Worm (Caenorhabditis elegans): ENCODE measurements around the gene Y7A5A.8.

Y7A5A.8 gene

ce11 chrX:15841086-15841622, 18.9 kb downstream of the Y7A5A.8 start, which contains the start of gene serp-1.1 (continued):
- TF ChIP-seq arid-1 (GFP tag; conservative IDR thresholded peaks at IDR 0.05): peak; percentile 96
- TF ChIP-seq tag-97 (GFP tag; IDR thresholded peaks at IDR 0.05): no peak
- TF ChIP-seq spr-1 (tag; optimal IDR thresholded peaks at IDR 0.05): peak; percentile 97
- TF ChIP-seq nhr-111 (GFP tag; optimal IDR thresholded peaks at IDR 0.05): no peak
- peak; percentile 90 for TF ChIP-seq fos-1 (tag; optimal IDR thresholded peaks at IDR 0.05)
- peak; percentile 98 for TF ChIP-seq nhr-28 (tag; optimal IDR thresholded peaks at IDR 0.05)
- TF ChIP-seq pqm-1 (tag; optimal IDR thresholded peaks at IDR 0.05): peak; percentile 91
- TF ChIP-seq ctbp-1 (GFP tag; IDR thresholded peaks at IDR 0.05): peak; percentile 98
- TF ChIP-seq dpl-1 (GFP tag; optimal IDR thresholded peaks at IDR 0.05): peak; percentile 85
- no peak for TF ChIP-seq daf-12 (tag; optimal IDR thresholded peaks at IDR 0.05)
- peak; percentile 85 for TF ChIP-seq egl-27 (tag; optimal IDR thresholded peaks at IDR 0.05)
- TF ChIP-seq lin-29 (GFP tag; IDR thresholded peaks at IDR 0.05): peak; percentile 95
- peak; percentile 100 for TF ChIP-seq hlh-11 (tag; optimal IDR thresholded peaks at IDR 0.05)
- TF ChIP-seq ama-1 (optimal IDR thresholded peaks at IDR 0.05): peak; percentile 30
- no peak; a peak in 1 of 4 replicates for TF ChIP-seq madf-5 (GFP tag; IDR thresholded peaks at IDR 0.05)
- no peak for TF ChIP-seq cey-2 (tag; optimal IDR thresholded peaks at IDR 0.05; ENCODE audit: borderline replicate concordance, insufficient read depth)
- peak; percentile 56 for TF ChIP-seq attf-4 (tag; optimal IDR thresholded peaks at IDR 0.05)
- TF ChIP-seq lsy-2 (tag; optimal IDR thresholded peaks at IDR 0.05): peak; percentile 100
- TF ChIP-seq nhr-77 (tag; optimal IDR thresholded peaks at IDR 0.05): peak; percentile 98
- peak; percentile 91 for TF ChIP-seq php-3 (GFP tag; IDR thresholded peaks at IDR 0.05)
- peak; percentile 96 for TF ChIP-seq fkh-10 (GFP tag; optimal IDR thresholded peaks at IDR 0.05)
- peak; percentile 100 for TF ChIP-seq dmd-6 (GFP tag; IDR thresholded peaks at IDR 0.05)
- peak; percentile 99 for TF ChIP-seq ceh-20 (GFP tag; IDR thresholded peaks at IDR 0.05)
- TF ChIP-seq R02D3.7 (tag; optimal IDR thresholded peaks at IDR 0.05): no peak
- TF ChIP-seq F49E8.2 (tag; optimal IDR thresholded peaks at IDR 0.05; ENCODE audit: borderline replicate concordance): no peak
- TF ChIP-seq lin-15B (tag; optimal IDR thresholded peaks at IDR 0.05): peak; percentile 64
- TF ChIP-seq ceh-32 (tag; optimal IDR thresholded peaks at IDR 0.05; ENCODE audit: poor library complexity): peak; percentile 82
- TF ChIP-seq mep-1 (tag; optimal IDR thresholded peaks at IDR 0.05): peak; percentile 99
- TF ChIP-seq T20F7.1 (GFP tag; optimal IDR thresholded peaks at IDR 0.05): peak; percentile 95
- TF ChIP-seq aly-2 (tag; optimal IDR thresholded peaks at IDR 0.05): no peak
- TF ChIP-seq snpc-1.2 (GFP tag; IDR thresholded peaks at IDR 0.05): peak; percentile 70; the same call in 1 of the 2 replicates
- TF ChIP-seq sdz-12 (GFP tag; optimal IDR thresholded peaks at IDR 0.05): peak; percentile 20
- TF ChIP-seq F10B5.3 (tag; optimal IDR thresholded peaks at IDR 0.05): peak; percentile 92
- TF ChIP-seq unc-130 (GFP tag; optimal IDR thresholded peaks at IDR 0.05): no peak
- TF ChIP-seq ztf-11 (tag; optimal IDR thresholded peaks at IDR 0.05): no peak
- TF ChIP-seq hif-1 (tag; optimal IDR thresholded peaks at IDR 0.05): peak; percentile 80 to 97
- TF ChIP-seq nhr-102 (tag; optimal IDR thresholded peaks at IDR 0.05): peak; percentile 98
- TF ChIP-seq nhr-10 (tag; optimal IDR thresholded peaks at IDR 0.05): peak; percentile 94

DNA sequence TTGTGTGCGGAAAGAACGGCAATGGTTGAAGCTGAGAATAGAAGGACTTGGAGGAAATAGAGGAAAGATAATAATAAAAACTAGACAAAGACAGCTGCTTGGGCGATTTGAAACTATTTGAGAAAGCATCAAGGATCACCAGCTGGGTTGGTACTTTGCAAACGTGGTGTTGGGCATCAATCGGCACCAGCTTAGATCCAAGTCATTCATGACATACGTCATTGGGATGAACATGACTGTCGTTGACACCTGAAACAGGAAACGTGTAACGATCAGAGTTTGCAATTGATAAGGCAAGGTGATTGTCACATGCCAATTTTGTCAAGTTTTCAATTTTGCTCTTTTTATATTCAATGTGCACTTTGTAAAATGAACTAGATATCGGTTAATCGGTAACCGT, 20.2 kb downstream of the Y7A5A.8 start:
- TF ChIP-seq arid-1 (GFP tag; conservative IDR thresholded peaks at IDR 0.05) (0 out of 2 replicates have a peak, but pooled peaks have one; percentile 21), lin-1 (GFP tag; IDR thresholded peaks at IDR 0.05) (peak; percentile 37; the same call in 1 of the 2 replicates), nhr-42 (GFP tag; IDR thresholded peaks at IDR 0.05) (peak; percentile 18; the same call in 1 of the 2 replicates), tra-1 (GFP tag; IDR thresholded peaks at IDR 0.05) (peak; percentile 83), ctbp-1 (GFP tag; IDR thresholded peaks at IDR 0.05) (no peak), mxl-3 (GFP tag; optimal IDR thresholded peaks at IDR 0.05) (peak; percentile 66), ztf-11 (tag; optimal IDR thresholded peaks at IDR 0.05) (no peak), dve-1 (tag; optimal IDR thresholded peaks at IDR 0.05; ENCODE audit: insufficient read depth) (peak; percentile 63), pqm-1 (tag; optimal IDR thresholded peaks at IDR 0.05) (peak; percentile 50), mdl-1 (tag; optimal IDR thresholded peaks at IDR 0.05) (peak in 1 of 2 experiments; percentile 44), hlh-11 (tag; optimal IDR thresholded peaks at IDR 0.05) (peak; percentile 89), hlh-30 (tag; optimal IDR thresholded peaks at IDR 0.05; ENCODE audit: insufficient read depth) (peak; percentile 64), hif-1 (tag; optimal IDR thresholded peaks at IDR 0.05) (peak in 1 of 2 experiments; percentile 26), nhr-10 (tag; optimal IDR thresholded peaks at IDR 0.05) (peak; percentile 53), F37D6.2 (tag; optimal IDR thresholded peaks at IDR 0.05) (no peak), mes-2 (tag; optimal IDR thresholded peaks at IDR 0.05; ENCODE audit: poor library complexity, severe bottlenecking) (peak; percentile 34), Y105C5A.15 (GFP tag; IDR thresholded peaks at IDR 0.05) (0 out of 2 replicates have a peak, but pooled peaks have one; percentile 31), mxl-2 (GFP tag; conservative IDR thresholded peaks at IDR 0.05) (peak; percentile 38; the same call in 1 of the 2 replicates), nhr-237 (tag; optimal IDR thresholded peaks at IDR 0.05) (no peak)
